Fruit fly (Drosophila melanogaster) whole organism, embryonic: ENCODE data around the gene Mis12.

ENCODE experiments used
- Bdp1 ChIP-seq: fragments of 200-800 bp; sonication (Bioruptor generic); optimal IDR thresholded peaks from 3 replicates; lab custom pipeline; 2016; ENCODE audit warnings: missing biosample characterization, missing genetic modification characterization
- CG11560 ChIP-seq: fragments of 200-800 bp; sonication (Bioruptor generic); IDR thresholded peaks from 3 replicates; pipeline ENCODE4 v1.3.6; 2022; ENCODE audit warnings: missing biosample characterization, missing genetic modification characterization
- CG15073 ChIP-seq: fragments of 200-800 bp; sonication (Bioruptor generic); optimal IDR thresholded peaks from 2 replicates; lab custom pipeline; 2016; ENCODE audit warnings: missing biosample characterization, missing genetic modification characterization
- CG15269 ChIP-seq: fragments of 200-800 bp; sonication (Bioruptor generic); optimal IDR thresholded peaks from 2 replicates; lab custom pipeline; 2018; ENCODE audit warnings: missing biosample characterization, mild to moderate bottlenecking, missing genetic modification characterization, moderate library complexity
- CG17359 ChIP-seq: fragments of 200-800 bp; sonication (Bioruptor generic); optimal IDR thresholded peaks from 3 replicates; lab custom pipeline; 2018; ENCODE audit warnings: missing biosample characterization, mild to moderate bottlenecking, missing genetic modification characterization, moderate library complexity
- CG17612 ChIP-seq: fragments of 200-800 bp; sonication (Bioruptor generic); IDR thresholded peaks from 2 replicates; pipeline ENCODE4 v1.3.6; 2022; ENCODE audit warnings: missing biosample characterization, missing genetic modification characterization
- CG17912 ChIP-seq: fragments of 200-800 bp; sonication (Bioruptor generic); optimal IDR thresholded peaks from 2 replicates; lab custom pipeline; 2018; ENCODE audit warnings: missing biosample characterization, mild to moderate bottlenecking, missing genetic modification characterization
- CG1792 ChIP-seq: fragments of 200-800 bp; sonication (Bioruptor generic); optimal IDR thresholded peaks from 2 replicates; lab custom pipeline; 2016; ENCODE audit warnings: missing biosample characterization, missing genetic modification characterization
- CG18619 ChIP-seq: fragments of 200-800 bp; sonication (Bioruptor generic); optimal IDR thresholded peaks from 3 replicates; lab custom pipeline; 2017; ENCODE audit warnings: missing biosample characterization, mild to moderate bottlenecking, missing genetic modification characterization
- CG2199 ChIP-seq: fragments of 200-800 bp; sonication (Bioruptor generic); IDR thresholded peaks from 3 replicates; pipeline ENCODE4 v1.3.6; 2022; ENCODE audit warnings: missing biosample characterization, missing genetic modification characterization
- CG4282 ChIP-seq: fragments of 200-800 bp; sonication (Bioruptor generic); optimal IDR thresholded peaks from 2 replicates; lab custom pipeline; 2016; ENCODE audit warnings: missing biosample characterization, missing genetic modification characterization
- CG4707 ChIP-seq: fragments of 200-800 bp; sonication (Bioruptor generic); optimal IDR thresholded peaks from 2 replicates; lab custom pipeline; 2018; ENCODE audit warnings: missing biosample characterization, mild to moderate bottlenecking, missing genetic modification characterization, moderate library complexity
- CG6272 ChIP-seq: fragments of 200-800 bp; sonication (Bioruptor generic); IDR thresholded peaks from 2 replicates; pipeline ENCODE4 v1.3.6; 2022; ENCODE audit warnings: missing biosample characterization, missing genetic modification characterization
- CG6689 ChIP-seq: fragments of 200-800 bp; sonication (Bioruptor generic); IDR thresholded peaks from 2 replicates; pipeline ENCODE4 v1.3.6; 2022; ENCODE audit warnings: missing biosample characterization, missing genetic modification characterization
- CG7271 ChIP-seq: fragments of 200-800 bp; sonication (Bioruptor generic); optimal IDR thresholded peaks from 2 replicates; lab custom pipeline; 2018; ENCODE audit warnings: missing biosample characterization, mild to moderate bottlenecking, missing genetic modification characterization, moderate library complexity
- CG7928 ChIP-seq: fragments of 200-800 bp; sonication (Bioruptor generic); optimal IDR thresholded peaks from 2 replicates; lab custom pipeline; 2017; ENCODE audit warnings: missing biosample characterization, mild to moderate bottlenecking, missing genetic modification characterization
- CG8290 ChIP-seq, 3 experiments: fragments of 200-800 bp; sonication (Bioruptor generic); optimal IDR thresholded peaks; 2 replicates each; lab custom pipeline; 2016 to 2019; ENCODE audit warnings: missing biosample characterization in 3 of 3, missing genetic modification characterization in 3 of 3, mild to moderate bottlenecking in 2 of 3, moderate library complexity in 1 of 3
- CTCF ChIP-seq: fragments of 200-800 bp; sonication (Bioruptor generic); optimal IDR thresholded peaks from 2 replicates; lab custom pipeline; 2017; ENCODE audit warnings: missing biosample characterization, mild to moderate bottlenecking, missing genetic modification characterization, moderate library complexity
- Chrac-16 ChIP-seq: fragments of 200-800 bp; sonication (Bioruptor generic); optimal IDR thresholded peaks from 3 replicates; lab custom pipeline; 2016; ENCODE audit warnings: missing biosample characterization, missing genetic modification characterization
- Dip2 ChIP-seq: fragments of 200-800 bp; sonication (Bioruptor generic); IDR thresholded peaks from 2 replicates; pipeline ENCODE4 v1.3.6; 2022; ENCODE audit warnings: missing biosample characterization, missing genetic modification characterization
- E2f2 ChIP-seq: fragments of 200-800 bp; sonication (Bioruptor generic); IDR thresholded peaks from 2 replicates; pipeline ENCODE4 v1.3.6; 2022; ENCODE audit warnings: missing biosample characterization, missing genetic modification characterization
- Ets97D ChIP-seq: fragments of 200-800 bp; sonication (Bioruptor generic); optimal IDR thresholded peaks from 3 replicates; lab custom pipeline; 2016; ENCODE audit warnings: missing biosample characterization, missing genetic modification characterization
- Hr51 ChIP-seq, 2 experiments: fragments of 200-800 bp; sonication (Bioruptor generic); optimal IDR thresholded peaks; 2 replicates in 1 of 2; 3 replicates in 1 of 2; lab custom pipeline; 2016 to 2018; ENCODE audit warnings: missing biosample characterization in 2 of 2, missing genetic modification characterization in 2 of 2, mild to moderate bottlenecking in 1 of 2, moderate library complexity in 1 of 2
- MESR4 ChIP-seq: fragments of 200-800 bp; sonication (Bioruptor generic); optimal IDR thresholded peaks from 2 replicates; lab custom pipeline; 2018; ENCODE audit warnings: missing biosample characterization, mild to moderate bottlenecking, missing genetic modification characterization, moderate library complexity
- MTF-1 ChIP-seq: fragments of 200-800 bp; sonication (Bioruptor generic); optimal IDR thresholded peaks from 2 replicates; lab custom pipeline; 2018; ENCODE audit warnings: missing biosample characterization, mild to moderate bottlenecking, missing genetic modification characterization, borderline replicate concordance
- Mrtf ChIP-seq: fragments of 200-800 bp; sonication (Bioruptor generic); IDR thresholded peaks from 3 replicates; pipeline ENCODE4 v1.3.6; 2022; ENCODE audit warnings: missing biosample characterization, missing genetic modification characterization
- Myb ChIP-seq: fragments of 200-800 bp; sonication (Bioruptor generic); optimal IDR thresholded peaks from 2 replicates; lab custom pipeline; 2016; ENCODE audit warnings: missing biosample characterization, missing genetic modification characterization
- NC2α ChIP-seq: fragments of 200-800 bp; sonication (Bioruptor generic); optimal IDR thresholded peaks from 2 replicates; lab custom pipeline; 2016; ENCODE audit warnings: missing biosample characterization, missing genetic modification characterization
- Sox100B ChIP-seq: fragments of 200-800 bp; sonication (Bioruptor generic); optimal IDR thresholded peaks from 3 replicates; lab custom pipeline; 2018; ENCODE audit warnings: missing biosample characterization, mild to moderate bottlenecking, missing genetic modification characterization
- Tbp ChIP-seq: fragments of >200 bp; optimal IDR thresholded peaks from 2 replicates; lab custom pipeline; 2018; ENCODE audit warnings: missing biosample characterization, missing genetic modification characterization
- Vsx1 ChIP-seq: fragments of 200-800 bp; sonication (Bioruptor generic); optimal IDR thresholded peaks from 2 replicates; lab custom pipeline; 2017; ENCODE audit warnings: missing biosample characterization, mild to moderate bottlenecking, missing genetic modification characterization, missing genetic modification reagents
- amos ChIP-seq: fragments of 200-800 bp; sonication (Bioruptor generic); IDR thresholded peaks from 2 replicates; pipeline ENCODE4 v1.3.6; 2022; ENCODE audit warnings: missing biosample characterization, missing genetic modification characterization; ENCODE audit not compliant: partially characterized antibody
- bcd ChIP-seq: fragments of 200-800 bp; sonication (Bioruptor generic); optimal IDR thresholded peaks from 2 replicates; lab custom pipeline; 2017; ENCODE audit warnings: missing biosample characterization, mild to moderate bottlenecking, missing genetic modification characterization
- cad ChIP-seq: fragments of >200 bp; optimal IDR thresholded peaks from 2 replicates; lab custom pipeline; 2017; ENCODE audit warnings: missing biosample characterization, missing genetic modification characterization
- crc ChIP-seq: fragments of 200-800 bp; sonication (Bioruptor generic); optimal IDR thresholded peaks from 2 replicates; lab custom pipeline; 2016; ENCODE audit warnings: missing biosample characterization, missing genetic modification characterization
- crol ChIP-seq: fragments of 200-800 bp; sonication (Bioruptor generic); IDR thresholded peaks from 2 replicates; pipeline ENCODE4 v1.3.6; 2022; ENCODE audit warnings: missing biosample characterization, missing genetic modification characterization
- da ChIP-seq: fragments of 200-800 bp; sonication (Bioruptor generic); optimal IDR thresholded peaks from 2 replicates; lab custom pipeline; 2016; ENCODE audit warnings: missing biosample characterization, missing genetic modification characterization
- disco-r ChIP-seq: fragments of 200-800 bp; sonication (Bioruptor generic); optimal IDR thresholded peaks from 2 replicates; lab custom pipeline; 2016; ENCODE audit warnings: missing biosample characterization, missing genetic modification characterization
- dysf ChIP-seq: fragments of 200-800 bp; sonication (Bioruptor generic); IDR thresholded peaks from 3 replicates; pipeline ENCODE4 v1.3.6; 2022; ENCODE audit warnings: missing biosample characterization, missing genetic modification characterization
- emc ChIP-seq: fragments of 200-800 bp; sonication (Bioruptor generic); optimal IDR thresholded peaks from 2 replicates; lab custom pipeline; 2016; ENCODE audit warnings: missing biosample characterization, missing genetic modification characterization
- fru ChIP-seq: fragments of >200 bp; optimal IDR thresholded peaks from 2 replicates; lab custom pipeline; 2017
- ham ChIP-seq: fragments of 200-800 bp; sonication (Bioruptor generic); IDR thresholded peaks from 2 replicates; pipeline ENCODE4 v1.3.6; 2022; ENCODE audit warnings: missing biosample characterization, missing genetic modification characterization
- inv ChIP-seq: fragments of 200-800 bp; sonication (Bioruptor generic); IDR thresholded peaks from 2 replicates; pipeline ENCODE4 v1.3.6; 2022; ENCODE audit warnings: missing biosample characterization, missing genetic modification characterization; ENCODE audit not compliant: partially characterized antibody
- jing ChIP-seq: fragments of 200-800 bp; sonication (Bioruptor generic); optimal IDR thresholded peaks from 2 replicates; lab custom pipeline; 2018; ENCODE audit warnings: missing biosample characterization, mild to moderate bottlenecking, missing genetic modification characterization
- knrl ChIP-seq: fragments of 200-800 bp; sonication (Bioruptor generic); IDR thresholded peaks from 3 replicates; pipeline ENCODE4 v1.3.6; 2022; ENCODE audit warnings: missing biosample characterization, missing genetic modification characterization; ENCODE audit not compliant: partially characterized antibody
- lov ChIP-seq, 2 experiments: fragments of 200-800 bp in 1 of 2; fragments of >200 bp in 1 of 2; sonication (Bioruptor generic) in 1 of 2; IDR thresholded peaks in 1 of 2; optimal IDR thresholded peaks in 1 of 2; 2 replicates in 1 of 2; 3 replicates in 1 of 2; pipeline versions ENCODE4 v1.3.6 to Lab custom; 2017 to 2022; ENCODE audit warnings: missing biosample characterization in 1 of 2, missing genetic modification characterization in 1 of 2
- repo ChIP-seq: fragments of 200-800 bp; sonication (Bioruptor generic); optimal IDR thresholded peaks from 2 replicates; lab custom pipeline; 2016; ENCODE audit warnings: missing biosample characterization, missing genetic modification characterization
- row ChIP-seq: fragments of 200-800 bp; sonication (Bioruptor generic); IDR thresholded peaks from 3 replicates; pipeline ENCODE4 v1.3.6; 2022; ENCODE audit warnings: missing biosample characterization, missing genetic modification characterization
- sc ChIP-seq, 3 experiments: fragments of >200 bp in 2 of 3; fragments of 200-800 bp in 1 of 3; sonication (Bioruptor generic) in 1 of 3; optimal IDR thresholded peaks; 2 replicates in 2 of 3; 3 replicates in 1 of 3; lab custom pipeline; 2017; ENCODE audit warnings: mild to moderate bottlenecking in 1 of 3, missing biosample characterization in 1 of 3, missing genetic modification characterization in 1 of 3, missing genetic modification reagents in 1 of 3

Mis12 gene

dm6 chr3L:6968961-6969814 lies at the start of gene Mis12, which contains the start of gene CG9953 (continued):
- TF ChIP-seq ham (GFP tag; lab: Robert Waterston, UW) (no peak), Vsx1 (GFP tag; lab: Kevin White, UChicago) (no peak), CG8290 (GFP tag; optimal IDR thresholded peaks at IDR 0.05; lab: Kevin White, UChicago) (no peak), CG8290 (tag; optimal IDR thresholded peaks at IDR 0.05; lab: Kevin White, UChicago) (no peak), Mrtf (GFP tag; lab: Robert Waterston, UW) (no peak), amos (GFP tag; lab: Robert Waterston, UW) (no peak), Sox100B (peak; percentile 47), CG1792 (GFP tag; lab: Kevin White, UChicago) (no peak), Ets97D (GFP tag; lab: Kevin White, UChicago) (no peak), crc (GFP tag; lab: Kevin White, UChicago) (no peak), Dip2 (GFP tag; lab: Robert Waterston, UW) (no peak), inv (GFP tag; lab: Robert Waterston, UW) (no peak), Myb (GFP tag; lab: Kevin White, UChicago) (no peak), fru (lab: Kevin White, UChicago) (no peak), repo (no peak), sc (optimal IDR thresholded peaks at IDR 0.05; lab: Kevin White, UChicago) (no peak), sc (GFP tag; optimal IDR thresholded peaks at IDR 0.05; lab: Kevin White, UChicago) (no peak), CG2199 (GFP tag; lab: Robert Waterston, UW) (no peak), CG6272 (GFP tag; lab: Robert Waterston, UW) (no peak), CG4282 (GFP tag; lab: Kevin White, UChicago) (no peak), CG4707 (GFP tag; lab: Kevin White, UChicago) (no peak), dysf (GFP tag; lab: Robert Waterston, UW) (peak; percentile 10; the same call in 2 of the 3 replicates), Bdp1 (no peak), Chrac-16 (GFP tag; lab: Kevin White, UChicago) (peak; percentile 1), Tbp (GFP tag; lab: Kevin White, UChicago) (no peak), MESR4 (GFP tag; lab: Kevin White, UChicago) (peak; percentile 9), CG11560 (no peak), Hr51 (GFP tag; optimal IDR thresholded peaks at IDR 0.05; lab: Kevin White, UChicago) (no peak), CG7928 (GFP tag; lab: Kevin White, UChicago) (no peak), CTCF (no peak), jing (GFP tag; lab: Kevin White, UChicago) (no peak), CG7271 (tag; lab: Kevin White, UChicago) (no peak), NC2α (GFP tag; lab: Kevin White, UChicago) (no peak), lov (optimal IDR thresholded peaks at IDR 0.05; lab: Kevin White, UChicago) (no peak), lov (GFP tag; IDR thresholded peaks at IDR 0.05; lab: Robert Waterston, UW) (no peak), cad (GFP tag; lab: Kevin White, UChicago) (no peak), CG17612 (no peak), CG17359 (tag; lab: Kevin White, UChicago) (no peak), crol (GFP tag; lab: Robert Waterston, UW) (no peak), CG17912 (GFP tag; lab: Kevin White, UChicago) (no peak), knrl (no peak), row (GFP tag; lab: Robert Waterston, UW) (peak; percentile 85), emc (no peak), E2f2 (GFP tag; lab: Robert Waterston, UW) (peak; percentile 59), bcd (GFP tag; lab: Kevin White, UChicago) (peak; percentile 39), CG15269 (tag; lab: Kevin White, UChicago) (peak; percentile 58), disco-r (GFP tag; lab: Kevin White, UChicago) (no peak), MTF-1 (GFP tag; lab: Kevin White, UChicago) (no peak), CG15073 (no peak), CG18619 (peak; percentile 37), CG6689 (GFP tag; lab: Robert Waterston, UW) (peak; percentile 70), da (GFP tag; lab: Kevin White, UChicago) (no peak)
